Worm (Caenorhabditis elegans) whole organism, L2 larva: Measurements from ENCODE around the gene Y94H6A.10.

Source experiments
- R02D3.7 ChIP-seq: fragments of 150-350 bp; optimal IDR thresholded peaks from 2 replicates; lab custom pipeline; 2014; ENCODE audit warnings: missing biosample characterization, missing genetic modification characterization
- ZK546.5 ChIP-seq: sonication (generic microtip); optimal IDR thresholded peaks from 2 replicates; lab custom pipeline; 2017; ENCODE audit warnings: missing biosample characterization, missing genetic modification characterization
- aly-2 ChIP-seq: fragments of 150-350 bp; optimal IDR thresholded peaks from 2 replicates; lab custom pipeline; 2014; ENCODE audit warnings: missing biosample characterization, missing genetic modification characterization
- elt-3 ChIP-seq: sonication (generic microtip); optimal IDR thresholded peaks from 2 replicates; lab custom pipeline; 2017; ENCODE audit warnings: missing biosample characterization, missing genetic modification characterization
- lin-13 ChIP-seq: fragments of 150-350 bp; optimal IDR thresholded peaks from 2 replicates; lab custom pipeline; 2014; ENCODE audit warnings: missing biosample characterization, missing genetic modification reagents, missing genetic modification characterization
- lsy-2 ChIP-seq, 2 experiments: fragments of 150-350 bp in 1 of 2; sonication (generic microtip) in 1 of 2; optimal IDR thresholded peaks; 2 replicates each; lab custom pipeline; 2014 to 2017; ENCODE audit warnings: missing biosample characterization in 2 of 2, missing genetic modification characterization in 2 of 2
- unc-55 ChIP-seq: fragments of 150-350 bp; sonication (generic microtip); optimal IDR thresholded peaks from 3 replicates; lab custom pipeline; 2014; ENCODE audit warnings: missing biosample characterization, missing genetic modification reagents, missing genetic modification characterization

ce11 chrIV:2676281-2676680 lies 34.2 kb downstream of the Y94H6A.10 start, which contains the start of gene Y94H6A.3:
- TF ChIP-seq lsy-2 (tag; optimal IDR thresholded peaks at IDR 0.05; lab: Kevin White, UChicago) (peak; percentile 93 to 95), elt-3 (tag; lab: Kevin White, UChicago) (no peak), unc-55 (GFP tag; lab: Kevin White, UChicago) (peak; percentile 94), lin-13 (GFP tag; lab: Kevin White, UChicago) (peak; percentile 94), R02D3.7 (tag; lab: Kevin White, UChicago) (peak; percentile 60), aly-2 (no peak), ZK546.5 (tag; lab: Kevin White, UChicago) (peak; percentile 35)
